Fruit fly (Drosophila melanogaster) S2 (cell line): ENCODE results near the gene CG10750.

Source experiments
- CG8478 ChIP-seq: fragments of >200 bp; optimal IDR thresholded peaks from 2 replicates; lab custom pipeline; 2018
- CTCF ChIP-seq, 2 experiments: fragments of >200 bp; optimal IDR thresholded peaks; 2 replicates each; lab custom pipeline; 2018

DNA sequence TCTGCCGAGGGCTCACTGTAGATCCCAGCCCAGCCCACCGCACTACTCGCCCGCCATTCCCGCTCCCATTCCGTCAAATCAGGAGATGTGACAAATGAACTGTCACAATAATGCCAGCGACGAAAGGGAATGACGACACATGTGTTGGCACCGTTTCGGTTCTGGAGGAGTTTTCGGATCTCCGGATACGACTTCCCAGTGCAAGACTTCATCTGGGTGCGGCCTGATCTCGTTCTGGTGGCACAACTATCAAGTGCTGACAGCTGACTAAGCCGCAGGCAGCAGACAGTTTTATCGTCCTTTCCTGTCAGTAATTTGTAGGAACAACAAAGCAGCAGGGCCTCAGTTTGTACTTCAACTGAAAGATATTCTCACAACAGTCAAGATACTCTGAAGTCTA lies 22.7 kb downstream of the CG10750 start:
- TF ChIP-seq CG8478 (lab: Kevin White, UChicago) (no peak), CTCF (optimal IDR thresholded peaks at IDR 0.05; lab: Kevin White, UChicago) (no peak)
